Worm (Caenorhabditis elegans): ENCODE results near the gene acs-3.

Gene acs-3

ce11 chrV:1969228-1969627 lies at the start of gene acs-3:
acs-3 (plus strand) TSS chrV:1969528.
- TF ChIP-seq lin-35 (GFP tag; optimal IDR thresholded peaks at IDR 0.05): no peak
- TF ChIP-seq lin-40 (tag; optimal IDR thresholded peaks at IDR 0.05): no peak
- no peak for TF ChIP-seq ceh-100 (GFP tag; IDR thresholded peaks at IDR 0.05)
- TF ChIP-seq Y53G8AR.9 (GFP tag; conservative IDR thresholded peaks at IDR 0.05): no peak
- no peak for TF ChIP-seq rec-8 (tag; optimal IDR thresholded peaks at IDR 0.05)
- no peak for TF ChIP-seq let-607 (tag; optimal IDR thresholded peaks at IDR 0.05)
- TF ChIP-seq attf-3 (GFP tag; conservative IDR thresholded peaks at IDR 0.05): no peak
- TF ChIP-seq Y53F4B.3 (GFP tag; IDR thresholded peaks at IDR 0.05): no peak

ce11 chrV:1920105-1920504 lies 49.2 kb upstream of the acs-3 start, which contains the start of gene Y32G9A.12:
Y32G9A.12 (minus strand) TSS chrV:1920205.
- TF ChIP-seq madf-6 (GFP tag; IDR thresholded peaks at IDR 0.05) (no peak), zfh-2 (GFP tag; conservative IDR thresholded peaks at IDR 0.05) (no peak), hlh-26 (GFP tag; conservative IDR thresholded peaks at IDR 0.05) (no peak)

- no peak for TF ChIP-seq ztf-28 (GFP tag; IDR thresholded peaks at IDR 0.05)
- TF ChIP-seq hlh-12 (tag; optimal IDR thresholded peaks at IDR 0.05): no peak
- TF ChIP-seq chd-7 (tag; optimal IDR thresholded peaks at IDR 0.05): no peak
- no peak for TF ChIP-seq hmg-1.2 (GFP tag; IDR thresholded peaks at IDR 0.05)
- no peak for TF ChIP-seq F10E7.11 (tag; optimal IDR thresholded peaks at IDR 0.05)
- no peak for TF ChIP-seq snpc-3.4 (tag; optimal IDR thresholded peaks at IDR 0.05)
- TF ChIP-seq ccch-3 (GFP tag; optimal IDR thresholded peaks at IDR 0.05): no peak
- no peak for TF ChIP-seq B0261.1 (tag; optimal IDR thresholded peaks at IDR 0.05)
- TF ChIP-seq snpc-1.1 (tag; optimal IDR thresholded peaks at IDR 0.05; ENCODE audit: insufficient read depth): no peak
- no peak for TF ChIP-seq ceh-40 (GFP tag; IDR thresholded peaks at IDR 0.05)
Observed at ce11 chrV:1921321-1921720, 48.0 kb upstream of the acs-3 start, which contains the start of gene gst-37. gst-37 (plus strand) TSS chrV:1921621.

- TF ChIP-seq let-526 (GFP tag; IDR thresholded peaks at IDR 0.05) (no peak), dpff-1 (tag; optimal IDR thresholded peaks at IDR 0.05) (no peak), fkh-3 (tag; optimal IDR thresholded peaks at IDR 0.05) (no peak), F39B2.1 (GFP tag; IDR thresholded peaks at IDR 0.05) (no peak), hlh-12 (tag; optimal IDR thresholded peaks at IDR 0.05) (no peak), B0261.1 (tag; optimal IDR thresholded peaks at IDR 0.05) (no peak), cebp-2 (GFP tag; IDR thresholded peaks at IDR 0.05) (no peak), rcor-1 (GFP tag; IDR thresholded peaks at IDR 0.05) (no peak), T07F8.4 (tag; optimal IDR thresholded peaks at IDR 0.05) (no peak), ZK185.1 (tag; optimal IDR thresholded peaks at IDR 0.05; ENCODE audit: poor library complexity, severe bottlenecking) (no peak), aptf-3 (GFP tag; IDR thresholded peaks at IDR 0.05) (no peak), lin-54 (GFP tag; optimal IDR thresholded peaks at IDR 0.05) (no peak), C06A6.2 (GFP tag; conservative IDR thresholded peaks at IDR 0.05) (no peak), mcd-1 (GFP tag; IDR thresholded peaks at IDR 0.05) (no peak), zfh-2 (GFP tag; conservative IDR thresholded peaks at IDR 0.05) (no peak), hrde-1 (tag; optimal IDR thresholded peaks at IDR 0.05; ENCODE audit: borderline replicate concordance) (no peak), snpc-4 (GFP tag; optimal IDR thresholded peaks at IDR 0.05) (no peak), snpc-4 (tag; optimal IDR thresholded peaks at IDR 0.05) (no peak), B0035.1 (tag; optimal IDR thresholded peaks at IDR 0.05) (no peak), madf-3 (GFP tag; IDR thresholded peaks at IDR 0.05) (no peak)
Observed at ce11 chrV:1925487-1925886, 43.8 kb upstream of the acs-3 start, which contains the start of gene T06A1.1. T06A1.1 (minus strand) TSS chrV:1925587.
